Worm (Caenorhabditis elegans) whole organism, late embryonic: Measurements from ENCODE around the gene srh-92.

Experiments
- C38D4.7 ChIP-seq: fragments of 200-800 bp; sonication (Bioruptor generic); optimal IDR thresholded peaks from 2 replicates; lab custom pipeline; 2018; ENCODE audit warnings: mild to moderate bottlenecking, missing genetic modification characterization, moderate library complexity, missing compliant biosample characterization
- K02D7.2 ChIP-seq: sonication (generic microtip); optimal IDR thresholded peaks from 2 replicates; lab custom pipeline; 2017; ENCODE audit warnings: mild to moderate bottlenecking, missing genetic modification characterization, missing compliant biosample characterization
- Y22D7AL.16 ChIP-seq: sonication (generic microtip); optimal IDR thresholded peaks from 2 replicates; lab custom pipeline; 2016; ENCODE audit warnings: missing genetic modification characterization, missing compliant biosample characterization
- ceh-14 ChIP-seq: sonication (generic microtip); optimal IDR thresholded peaks from 2 replicates; lab custom pipeline; 2016; ENCODE audit warnings: missing genotype, missing genetic modification characterization, missing compliant biosample characterization
- ceh-22 ChIP-seq: sonication (generic microtip); optimal IDR thresholded peaks from 2 replicates; lab custom pipeline; 2017; ENCODE audit warnings: missing biosample characterization, missing genetic modification characterization
- ceh-48 ChIP-seq: sonication (generic microtip); optimal IDR thresholded peaks from 2 replicates; lab custom pipeline; 2016; ENCODE audit warnings: missing genetic modification characterization, inconsistent platforms, missing compliant biosample characterization
- che-1 ChIP-seq: sonication (generic microtip); optimal IDR thresholded peaks from 2 replicates; lab custom pipeline; 2016; ENCODE audit warnings: mild to moderate bottlenecking, missing genetic modification characterization, missing compliant biosample characterization
- dmd-4 ChIP-seq: sonication (generic microtip); optimal IDR thresholded peaks from 2 replicates; lab custom pipeline; 2016; ENCODE audit warnings: borderline replicate concordance, missing genetic modification characterization, missing compliant biosample characterization
- dve-1 ChIP-seq: sonication (generic microtip); optimal IDR thresholded peaks from 2 replicates; lab custom pipeline; 2017; ENCODE audit warnings: antibody characterized with exemption, mild to moderate bottlenecking, missing genetic modification characterization, missing compliant biosample characterization
- elt-2 ChIP-seq: sonication (generic microtip); optimal IDR thresholded peaks from 2 replicates; lab custom pipeline; 2016; ENCODE audit warnings: missing genetic modification reagents, missing genetic modification characterization, missing compliant biosample characterization
- elt-4 ChIP-seq: sonication (generic microtip); optimal IDR thresholded peaks from 2 replicates; lab custom pipeline; 2016; ENCODE audit warnings: missing genetic modification characterization, missing compliant biosample characterization
- eyg-1 ChIP-seq: sonication (generic microtip); optimal IDR thresholded peaks from 2 replicates; lab custom pipeline; 2016; ENCODE audit warnings: missing genotype, missing genetic modification characterization, missing compliant biosample characterization
- hlh-13 ChIP-seq: fragments of 200-800 bp; sonication (Bioruptor generic); optimal IDR thresholded peaks from 2 replicates; lab custom pipeline; 2018; ENCODE audit warnings: mild to moderate bottlenecking, missing genetic modification characterization, missing compliant biosample characterization
- hlh-15 ChIP-seq: sonication (generic microtip); optimal IDR thresholded peaks from 2 replicates; lab custom pipeline; 2016; ENCODE audit warnings: missing genetic modification characterization, missing compliant biosample characterization
- hlh-30 ChIP-seq: sonication (generic microtip); optimal IDR thresholded peaks from 2 replicates; lab custom pipeline; 2017; ENCODE audit warnings: antibody characterized with exemption, missing genetic modification characterization, missing compliant biosample characterization; ENCODE audit not compliant: insufficient read depth
- hlh-6 ChIP-seq: sonication (generic microtip); optimal IDR thresholded peaks from 2 replicates; lab custom pipeline; 2016; ENCODE audit warnings: missing genotype, missing genetic modification characterization, missing compliant biosample characterization
- hlh-8 ChIP-seq: sonication (generic microtip); optimal IDR thresholded peaks from 2 replicates; lab custom pipeline; 2016; ENCODE audit warnings: missing genotype, missing genetic modification characterization, missing compliant biosample characterization
- lim-6 ChIP-seq: sonication (generic microtip); optimal IDR thresholded peaks from 2 replicates; lab custom pipeline; 2016; ENCODE audit warnings: missing genetic modification characterization, missing compliant biosample characterization
- nhr-11 ChIP-seq: fragments of 150-350 bp; optimal IDR thresholded peaks from 2 replicates; lab custom pipeline; 2014; ENCODE audit warnings: missing biosample characterization, missing genetic modification characterization
- nhr-232 ChIP-seq: sonication (generic microtip); optimal IDR thresholded peaks from 2 replicates; lab custom pipeline; 2016; ENCODE audit warnings: missing genetic modification characterization, missing compliant biosample characterization
- pag-3 ChIP-seq: sonication (generic microtip); optimal IDR thresholded peaks from 2 replicates; lab custom pipeline; 2016; ENCODE audit warnings: missing compliant biosample characterization, missing genetic modification characterization, borderline replicate concordance
- pax-1 ChIP-seq: fragments of 150-350 bp; optimal IDR thresholded peaks from 2 replicates; lab custom pipeline; 2014; ENCODE audit warnings: missing biosample characterization, missing genetic modification characterization
- pha-2 ChIP-seq: sonication (generic microtip); optimal IDR thresholded peaks from 2 replicates; lab custom pipeline; 2017; ENCODE audit warnings: mild to moderate bottlenecking, missing genetic modification characterization, missing compliant biosample characterization
- pqm-1 ChIP-seq: sonication (generic microtip); optimal IDR thresholded peaks from 2 replicates; lab custom pipeline; 2016; ENCODE audit warnings: missing genetic modification characterization, missing compliant biosample characterization
- pros-1 ChIP-seq: fragments of 150-350 bp; optimal IDR thresholded peaks from 2 replicates; lab custom pipeline; 2014; ENCODE audit warnings: missing biosample characterization, missing genetic modification reagents, missing genetic modification characterization
- ref-2 ChIP-seq: sonication (generic microtip); optimal IDR thresholded peaks from 2 replicates; lab custom pipeline; 2016; ENCODE audit warnings: missing genetic modification characterization, missing compliant biosample characterization
- sox-2 ChIP-seq: fragments of 200-800 bp; sonication (Bioruptor generic); IDR thresholded peaks from 2 replicates; pipeline ENCODE4 v1.3.6; 2022; ENCODE audit warnings: missing genetic modification reagents, missing genetic modification characterization, missing compliant biosample characterization
- syd-9 ChIP-seq: sonication (generic microtip); optimal IDR thresholded peaks from 2 replicates; lab custom pipeline; 2016; ENCODE audit warnings: mild to moderate bottlenecking, missing genetic modification characterization, moderate library complexity, missing compliant biosample characterization
- tbx-2 ChIP-seq: sonication (generic microtip); optimal IDR thresholded peaks from 2 replicates; lab custom pipeline; 2016; ENCODE audit warnings: missing genetic modification characterization, missing compliant biosample characterization
- tbx-7 ChIP-seq: sonication (generic microtip); optimal IDR thresholded peaks from 2 replicates; lab custom pipeline; 2016; ENCODE audit warnings: missing genotype, missing genetic modification characterization, missing compliant biosample characterization
- ttx-3 ChIP-seq: sonication (generic microtip); optimal IDR thresholded peaks from 2 replicates; lab custom pipeline; 2016; ENCODE audit warnings: missing genetic modification reagents, missing genetic modification characterization, missing compliant biosample characterization
- unc-3 ChIP-seq, 2 experiments: fragments of 200-800 bp in 1 of 2; sonication (Bioruptor generic) in 1 of 2; sonication (generic microtip) in 1 of 2; conservative IDR thresholded peaks in 1 of 2; optimal IDR thresholded peaks in 1 of 2; 2 replicates each; pipeline versions ENCODE4 v1.3.6 to Lab custom; 2016 to 2022; ENCODE audit warnings: missing compliant biosample characterization in 2 of 2, missing genetic modification characterization in 2 of 2, missing genetic modification reagents in 1 of 2
- unc-42 ChIP-seq: sonication (generic microtip); optimal IDR thresholded peaks from 2 replicates; lab custom pipeline; 2016; ENCODE audit warnings: missing genotype, missing genetic modification characterization, missing compliant biosample characterization
- unc-86 ChIP-seq: sonication (generic microtip); optimal IDR thresholded peaks from 2 replicates; lab custom pipeline; 2016; ENCODE audit warnings: missing genetic modification characterization, missing compliant biosample characterization
- zip-5 ChIP-seq: sonication (generic microtip); optimal IDR thresholded peaks from 2 replicates; lab custom pipeline; 2016; ENCODE audit warnings: missing genetic modification characterization, missing compliant biosample characterization
- ztf-16 ChIP-seq: sonication (generic microtip); optimal IDR thresholded peaks from 2 replicates; lab custom pipeline; 2017; ENCODE audit warnings: missing genetic modification characterization, missing compliant biosample characterization

The srh-92 gene

DNA sequence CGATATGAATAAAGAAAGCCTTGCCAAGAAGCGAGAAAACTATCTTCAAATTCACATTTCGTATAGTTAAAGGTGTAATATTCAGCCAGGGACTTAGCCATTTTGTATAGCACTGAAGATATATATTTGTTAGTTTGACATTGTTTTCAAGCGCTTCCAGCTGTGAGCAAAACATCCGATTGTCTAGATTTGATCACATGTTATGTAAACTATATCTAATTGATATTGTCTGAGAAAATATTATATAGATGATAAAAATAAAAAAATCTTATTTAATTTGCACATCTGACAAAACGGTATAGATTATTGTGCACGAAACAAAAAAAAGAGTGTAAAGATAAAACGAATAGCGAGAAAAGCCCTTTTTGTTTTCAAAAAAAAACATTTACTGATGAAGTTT lies 3.9 kb upstream of the srh-92 start, which contains the start of gene srh-89:
Gene srh-89 (minus strand): TSS at position 101 of the 400 bp plus-strand sequence.
- TF ChIP-seq hlh-30 (tag; lab: Kevin White, UChicago) (no peak), Y22D7AL.16 (tag; lab: Kevin White, UChicago) (no peak), unc-86 (tag; lab: Kevin White, UChicago) (no peak), ceh-22 (tag; lab: Kevin White, UChicago) (no peak), C38D4.7 (no peak), tbx-2 (tag; lab: Kevin White, UChicago) (no peak)

DNA sequence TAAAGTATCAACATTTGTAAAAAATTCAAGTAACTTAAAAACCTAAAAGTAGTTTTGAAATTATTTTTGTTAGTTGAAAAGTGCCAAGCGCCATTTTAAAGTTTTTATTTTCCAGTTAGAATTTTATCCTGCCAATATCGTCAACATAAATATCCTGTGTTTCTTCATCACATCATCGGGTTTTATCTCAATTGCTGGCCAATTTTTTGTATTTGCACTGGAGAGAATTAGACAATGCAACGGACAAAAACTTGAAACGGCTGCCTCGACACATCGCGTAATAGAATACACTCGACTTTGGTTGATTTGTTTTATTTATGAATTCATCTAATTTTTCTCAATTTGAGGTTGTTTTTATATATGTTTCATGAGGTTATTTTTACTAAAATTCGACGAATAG lies 5.8 kb downstream of the srh-92 start, which contains the start of gene F25E5.2:
Gene F25E5.2 (plus strand): TSS at position 301 of the 400 bp plus-strand sequence.
- TF ChIP-seq ref-2 = no peak
- TF ChIP-seq hlh-15 (tag; lab: Kevin White, UChicago) = no peak
- no peak for TF ChIP-seq pqm-1 (tag; lab: Kevin White, UChicago)
- TF ChIP-seq che-1 = no peak
- TF ChIP-seq dmd-4 (tag; lab: Kevin White, UChicago) = no peak
- TF ChIP-seq K02D7.2 = no peak

DNA sequence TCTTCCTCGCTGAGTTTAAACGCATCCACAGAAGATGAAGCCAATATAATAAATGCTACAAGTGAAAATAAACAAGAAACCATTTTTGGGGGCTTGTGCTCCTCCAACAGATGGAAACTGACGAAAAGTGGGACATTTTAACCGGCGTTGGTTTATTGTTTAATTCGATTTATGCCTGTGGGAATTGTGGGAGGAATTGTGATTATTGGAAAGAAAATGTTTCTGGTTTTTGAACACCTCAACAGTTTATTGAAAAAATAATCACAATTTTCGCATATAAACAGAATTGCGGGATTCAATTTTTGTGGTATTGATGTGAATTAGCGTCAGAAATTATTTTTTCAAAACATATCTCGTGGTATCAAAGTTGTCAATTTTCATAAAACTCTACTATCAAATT lies 6.6 kb downstream of the srh-92 start, which contains the start of gene try-8:
Gene try-8 (minus strand): TSS at position 101 of the 400 bp plus-strand sequence.
- TF ChIP-seq pros-1 (no peak), tbx-2 (tag; lab: Kevin White, UChicago) (no peak), hlh-8 (tag; lab: Kevin White, UChicago) (no peak), hlh-15 (tag; lab: Kevin White, UChicago) (no peak), pqm-1 (tag; lab: Kevin White, UChicago) (no peak), nhr-11 (no peak), pax-1 (no peak), ceh-48 (tag; lab: Kevin White, UChicago) (no peak), nhr-232 (tag; lab: Kevin White, UChicago) (no peak), syd-9 (tag; lab: Kevin White, UChicago) (no peak), elt-4 (tag; lab: Kevin White, UChicago) (no peak), zip-5 (tag; lab: Kevin White, UChicago) (no peak), ztf-16 (no peak), Y22D7AL.16 (tag; lab: Kevin White, UChicago) (no peak), hlh-6 (tag; lab: Kevin White, UChicago) (no peak), unc-86 (tag; lab: Kevin White, UChicago) (no peak), pha-2 (tag; lab: Kevin White, UChicago) (no peak), ceh-14 (tag; lab: Kevin White, UChicago) (no peak)

ce11 chrV:7451421-7451820 lies 9.4 kb downstream of the srh-92 start, which contains the start of gene try-11:
Gene try-11, plus strand, starts transcription at chrV:7451721.
- TF ChIP-seq ceh-48 (tag; lab: Kevin White, UChicago) = no peak
- no peak for TF ChIP-seq unc-3 (GFP tag; conservative IDR thresholded peaks at IDR 0.05; lab: Robert Waterston, UW)
- TF ChIP-seq unc-3 (tag; optimal IDR thresholded peaks at IDR 0.05; lab: Kevin White, UChicago) = no peak
- TF ChIP-seq unc-42 (tag; lab: Kevin White, UChicago) = no peak
- no peak for TF ChIP-seq Y22D7AL.16 (tag; lab: Kevin White, UChicago)
- no peak for TF ChIP-seq ttx-3 (tag; lab: Kevin White, UChicago)
- TF ChIP-seq eyg-1 (tag; lab: Kevin White, UChicago) = no peak
- no peak for TF ChIP-seq C38D4.7
- TF ChIP-seq hlh-13 (GFP tag; lab: Kevin White, UChicago) = no peak
- no peak for TF ChIP-seq dve-1 (tag; lab: Kevin White, UChicago)
- TF ChIP-seq tbx-7 (tag; lab: Kevin White, UChicago) = no peak
- no peak for TF ChIP-seq ceh-22 (tag; lab: Kevin White, UChicago)
- TF ChIP-seq lim-6 = no peak
- no peak for TF ChIP-seq sox-2
- no peak for TF ChIP-seq zip-5 (tag; lab: Kevin White, UChicago)
- TF ChIP-seq nhr-232 (tag; lab: Kevin White, UChicago) = no peak
- no peak for TF ChIP-seq elt-2 (tag; lab: Kevin White, UChicago)
- no peak for TF ChIP-seq pros-1
- no peak for TF ChIP-seq pag-3 (tag; lab: Kevin White, UChicago)
- TF ChIP-seq tbx-2 (tag; lab: Kevin White, UChicago) = no peak
